Worm (Caenorhabditis elegans): Measurements from ENCODE around the gene F38H12.5.

- TF ChIP-seq snpc-4 (GFP tag; optimal IDR thresholded peaks at IDR 0.05): no peak
- TF ChIP-seq snpc-4 (tag; optimal IDR thresholded peaks at IDR 0.05): no peak
- no peak for TF ChIP-seq rcor-1 (GFP tag; IDR thresholded peaks at IDR 0.05)
- no peak for TF ChIP-seq lin-35 (GFP tag; optimal IDR thresholded peaks at IDR 0.05)
- no peak for TF ChIP-seq ceh-79 (tag; optimal IDR thresholded peaks at IDR 0.05)
- TF ChIP-seq T07F8.4 (tag; optimal IDR thresholded peaks at IDR 0.05): no peak
- TF ChIP-seq let-526 (GFP tag; IDR thresholded peaks at IDR 0.05): no peak
Measured at ce11 chrV:4082952-4083351, at the start of gene F38H12.5.
